Fruit fly (Drosophila melanogaster) whole organism, prepupa: ENCODE data around the gene Targ2.
A peak's percentile ranks its signal among the peaks of the same experiment; 100 is the strongest.

Experiments used
- Blimp-1 ChIP-seq: fragments of 200-800 bp; sonication (Bioruptor generic); optimal IDR thresholded peaks from 3 replicates; lab custom pipeline; 2017; ENCODE audit warnings: missing biosample characterization, missing genetic modification characterization, mild to moderate bottlenecking, moderate library complexity, missing genetic modification reagents
- CG10669 ChIP-seq: fragments of 200-800 bp; sonication (Bioruptor generic); optimal IDR thresholded peaks from 3 replicates; lab custom pipeline; 2018; ENCODE audit warnings: missing biosample characterization, mild to moderate bottlenecking, missing genetic modification characterization, moderate library complexity
- CG16779 ChIP-seq: fragments of 200-800 bp; sonication (Bioruptor generic); optimal IDR thresholded peaks from 3 replicates; lab custom pipeline; 2017; ENCODE audit warnings: missing biosample characterization, mild to moderate bottlenecking, missing genetic modification characterization
- CG31627 ChIP-seq: fragments of 200-800 bp; sonication (Bioruptor generic); optimal IDR thresholded peaks from 3 replicates; lab custom pipeline; 2016; ENCODE audit warnings: missing biosample characterization, missing genetic modification characterization
- CG8632 ChIP-seq: fragments of 200-800 bp; sonication (Bioruptor generic); optimal IDR thresholded peaks from 3 replicates; lab custom pipeline; 2016; ENCODE audit warnings: missing biosample characterization, missing genetic modification characterization
- Eip78C ChIP-seq: fragments of 200-800 bp; sonication (Bioruptor generic); peaks from one replicate; lab custom pipeline; 2016; ENCODE audit warnings: missing biosample characterization, missing genetic modification characterization
- Gug ChIP-seq: fragments of 200-800 bp; sonication (Bioruptor generic); IDR thresholded peaks from 2 replicates; pipeline ENCODE4 v1.3.6; 2022; ENCODE audit warnings: missing biosample characterization, missing genetic modification characterization
- Lpt ChIP-seq: fragments of 200-800 bp; sonication (Bioruptor generic); optimal IDR thresholded peaks from 3 replicates; lab custom pipeline; 2016; ENCODE audit warnings: missing biosample characterization, missing genetic modification characterization
- OdsH ChIP-seq: fragments of 200-800 bp; sonication (Bioruptor generic); optimal IDR thresholded peaks from 3 replicates; lab custom pipeline; 2016; ENCODE audit warnings: missing biosample characterization, missing genetic modification characterization

dm6 chr3L:21223268-21223667, 20.2 kb upstream of the Targ2 start:
- TF ChIP-seq Lpt (GFP tag; lab: Kevin White, UChicago) (peak; percentile 26), CG31627 (GFP tag; lab: Kevin White, UChicago) (no peak), Eip78C (peak; percentile 86), Blimp-1 (GFP tag; lab: Kevin White, UChicago) (no peak), CG10669 (GFP tag; lab: Kevin White, UChicago) (no peak), Gug (peak; percentile 31; the same call in 1 of the 2 replicates), CG8632 (GFP tag; lab: Kevin White, UChicago) (no peak), OdsH (peak; percentile 34), CG16779 (tag; lab: Kevin White, UChicago) (no peak)
